Fruit fly (Drosophila melanogaster) whole organism, embryonic: ENCODE results near the gene CG14194.

Experiments
- C15 ChIP-seq: fragments of 200-800 bp; sonication (Bioruptor generic); IDR thresholded peaks from 3 replicates; pipeline ENCODE4 v1.3.6; 2022; ENCODE audit warnings: missing biosample characterization, missing genetic modification characterization
- CG10209 ChIP-seq: fragments of 200-800 bp; sonication (Bioruptor generic); optimal IDR thresholded peaks from 3 replicates; lab custom pipeline; 2017; ENCODE audit warnings: missing biosample characterization, mild to moderate bottlenecking, missing genetic modification characterization, missing genetic modification reagents
- CG10431 ChIP-seq: fragments of 200-800 bp; sonication (Bioruptor generic); optimal IDR thresholded peaks from 3 replicates; lab custom pipeline; 2018; ENCODE audit warnings: missing biosample characterization, mild to moderate bottlenecking, missing genetic modification characterization
- CG10543 ChIP-seq: fragments of 200-800 bp; sonication (Bioruptor generic); optimal IDR thresholded peaks from 3 replicates; lab custom pipeline; 2017; ENCODE audit warnings: missing biosample characterization, mild to moderate bottlenecking, missing genetic modification characterization, moderate library complexity
- CG1233 ChIP-seq: fragments of 200-800 bp; sonication (Bioruptor generic); optimal IDR thresholded peaks from 4 replicates; lab custom pipeline; 2018; ENCODE audit warnings: missing biosample characterization, mild to moderate bottlenecking, missing genetic modification characterization
- CG12769 ChIP-seq: fragments of 200-800 bp; sonication (Bioruptor generic); optimal IDR thresholded peaks from 2 replicates; lab custom pipeline; 2019; ENCODE audit warnings: missing biosample characterization, mild to moderate bottlenecking, missing genetic modification characterization, moderate library complexity
- CG15601 ChIP-seq: fragments of 200-800 bp; sonication (Bioruptor generic); optimal IDR thresholded peaks from 3 replicates; lab custom pipeline; 2019; ENCODE audit warnings: missing biosample characterization, mild to moderate bottlenecking, missing genetic modification characterization, moderate library complexity
- CG1602 ChIP-seq: fragments of 200-800 bp; sonication (Bioruptor generic); optimal IDR thresholded peaks from 3 replicates; lab custom pipeline; 2016; ENCODE audit warnings: missing biosample characterization, missing genetic modification characterization
- CG1832 ChIP-seq: fragments of 200-800 bp; sonication (Bioruptor generic); optimal IDR thresholded peaks from 2 replicates; lab custom pipeline; 2017; ENCODE audit warnings: missing biosample characterization, mild to moderate bottlenecking, missing genetic modification characterization, inconsistent platforms
- CG2712 ChIP-seq: fragments of 200-800 bp; optimal IDR thresholded peaks from 3 replicates; lab custom pipeline; 2019; ENCODE audit warnings: missing biosample characterization, mild to moderate bottlenecking, missing genetic modification characterization, moderate library complexity
- CG3163 ChIP-seq: fragments of 200-800 bp; sonication (Bioruptor generic); optimal IDR thresholded peaks from 3 replicates; lab custom pipeline; 2016; ENCODE audit warnings: missing biosample characterization, missing genetic modification characterization
- CG32532 ChIP-seq: fragments of 200-800 bp; sonication (Bioruptor generic); IDR thresholded peaks from 2 replicates; pipeline ENCODE4 v1.3.6; 2022; ENCODE audit warnings: missing biosample characterization, missing genetic modification characterization
- CG3281 ChIP-seq: fragments of 200-800 bp; sonication (Bioruptor generic); optimal IDR thresholded peaks from 3 replicates; lab custom pipeline; 2017; ENCODE audit warnings: missing biosample characterization, mild to moderate bottlenecking, missing genetic modification characterization
- CG4707 ChIP-seq: fragments of 200-800 bp; sonication (Bioruptor generic); optimal IDR thresholded peaks from 2 replicates; lab custom pipeline; 2018; ENCODE audit warnings: missing biosample characterization, mild to moderate bottlenecking, missing genetic modification characterization, moderate library complexity
- CG4854 ChIP-seq: fragments of 200-800 bp; sonication (Bioruptor generic); optimal IDR thresholded peaks from 2 replicates; lab custom pipeline; 2016; ENCODE audit warnings: missing biosample characterization, missing genetic modification characterization, inconsistent platforms
- CG7357 ChIP-seq: fragments of 200-800 bp; sonication (Bioruptor generic); IDR thresholded peaks from 3 replicates; pipeline ENCODE4 v1.3.6; 2022; ENCODE audit warnings: missing biosample characterization, missing genetic modification characterization
- CG7372 ChIP-seq: fragments of 200-800 bp; sonication (Bioruptor generic); IDR thresholded peaks from 2 replicates; pipeline ENCODE4 v1.3.6; 2022; ENCODE audit warnings: missing biosample characterization, missing genetic modification characterization
- CG9876 ChIP-seq: fragments of 200-800 bp; sonication (Bioruptor generic); optimal IDR thresholded peaks from 2 replicates; lab custom pipeline; 2016; ENCODE audit warnings: missing biosample characterization, missing genetic modification characterization
- CTCF ChIP-seq: fragments of 200-800 bp; sonication (Bioruptor generic); optimal IDR thresholded peaks from 2 replicates; lab custom pipeline; 2017; ENCODE audit warnings: missing biosample characterization, mild to moderate bottlenecking, missing genetic modification characterization, moderate library complexity
- D ChIP-seq, 2 experiments: fragments of 200-800 bp in 1 of 2; fragments of >200 bp in 1 of 2; sonication (Bioruptor generic) in 1 of 2; optimal IDR thresholded peaks; 2 replicates in 1 of 2; 3 replicates in 1 of 2; lab custom pipeline; 2017; ENCODE audit warnings: mild to moderate bottlenecking in 1 of 2, missing biosample characterization in 1 of 2, missing genetic modification characterization in 1 of 2, missing genetic modification reagents in 1 of 2
- Dip2 ChIP-seq: fragments of 200-800 bp; sonication (Bioruptor generic); IDR thresholded peaks from 2 replicates; pipeline ENCODE4 v1.3.6; 2022; ENCODE audit warnings: missing biosample characterization, missing genetic modification characterization
- Eip74EF ChIP-seq, 2 experiments: fragments of 200-800 bp in 1 of 2; fragments of >200 bp in 1 of 2; sonication (Bioruptor generic) in 1 of 2; optimal IDR thresholded peaks; 2 replicates each; lab custom pipeline; 2017 to 2019; ENCODE audit warnings: missing biosample characterization in 2 of 2, missing genetic modification characterization in 2 of 2, mild to moderate bottlenecking in 1 of 2, moderate library complexity in 1 of 2
- Hr78 ChIP-seq, 2 experiments: fragments of 200-800 bp in 1 of 2; fragments of >200 bp in 1 of 2; sonication (Bioruptor generic) in 1 of 2; optimal IDR thresholded peaks; 2 replicates each; lab custom pipeline; 2017 to 2019; ENCODE audit warnings: missing biosample characterization in 2 of 2, missing genetic modification characterization in 2 of 2, mild to moderate bottlenecking in 1 of 2, moderate library complexity in 1 of 2
- Lim3 ChIP-seq: fragments of 200-800 bp; sonication (Bioruptor generic); IDR thresholded peaks from 2 replicates; pipeline ENCODE4 v1.3.6; 2022; ENCODE audit warnings: missing biosample characterization, missing genetic modification characterization
- Meics ChIP-seq: fragments of 200-800 bp; sonication (Bioruptor generic); optimal IDR thresholded peaks from 2 replicates; lab custom pipeline; 2017; ENCODE audit warnings: missing biosample characterization, mild to moderate bottlenecking, missing genetic modification characterization
- NC2α ChIP-seq: fragments of 200-800 bp; sonication (Bioruptor generic); optimal IDR thresholded peaks from 2 replicates; lab custom pipeline; 2016; ENCODE audit warnings: missing biosample characterization, missing genetic modification characterization
- NC2β ChIP-seq: fragments of 200-800 bp; sonication (Bioruptor generic); optimal IDR thresholded peaks from 2 replicates; lab custom pipeline; 2016; ENCODE audit warnings: missing biosample characterization, missing genetic modification characterization
- Rx ChIP-seq: fragments of 200-800 bp; sonication (Bioruptor generic); IDR thresholded peaks from 2 replicates; pipeline ENCODE4 v1.3.6; 2022; ENCODE audit warnings: missing biosample characterization, missing genetic modification characterization
- Scr ChIP-seq: fragments of 200-800 bp; sonication (Bioruptor generic); IDR thresholded peaks from 2 replicates; pipeline ENCODE4 v1.3.6; 2022; ENCODE audit warnings: missing biosample characterization, missing genetic modification characterization; ENCODE audit not compliant: partially characterized antibody
- Sin3A ChIP-seq: fragments of >200 bp; optimal IDR thresholded peaks from 2 replicates; lab custom pipeline; 2018
- Spps ChIP-seq: fragments of 200-800 bp; sonication (Bioruptor generic); optimal IDR thresholded peaks from 2 replicates; lab custom pipeline; 2018; ENCODE audit warnings: missing biosample characterization, mild to moderate bottlenecking, missing genetic modification characterization
- ac ChIP-seq: fragments of 200-800 bp; sonication (Bioruptor generic); optimal IDR thresholded peaks from 3 replicates; lab custom pipeline; 2017; ENCODE audit warnings: missing biosample characterization, mild to moderate bottlenecking, missing genetic modification characterization
- bab2 ChIP-seq: fragments of 200-800 bp; sonication (Bioruptor generic); optimal IDR thresholded peaks from 2 replicates; lab custom pipeline; 2016; ENCODE audit warnings: missing biosample characterization, missing genetic modification characterization
- bcd ChIP-seq: fragments of 200-800 bp; sonication (Bioruptor generic); optimal IDR thresholded peaks from 2 replicates; lab custom pipeline; 2017; ENCODE audit warnings: missing biosample characterization, mild to moderate bottlenecking, missing genetic modification characterization
- bigmax ChIP-seq: fragments of 200-800 bp; sonication (Bioruptor generic); optimal IDR thresholded peaks from 2 replicates; lab custom pipeline; 2018; ENCODE audit warnings: missing biosample characterization, mild to moderate bottlenecking, missing genetic modification characterization
- bsh ChIP-seq, 2 experiments: fragments of 200-800 bp; sonication (Bioruptor generic); optimal IDR thresholded peaks; 2 replicates each; lab custom pipeline; 2017 to 2018; ENCODE audit warnings: mild to moderate bottlenecking in 2 of 2, missing biosample characterization in 2 of 2, missing genetic modification characterization in 2 of 2, moderate library complexity in 1 of 2
- cas ChIP-seq: fragments of 200-800 bp; sonication (Bioruptor generic); IDR thresholded peaks from 2 replicates; pipeline ENCODE4 v1.3.6; 2022; ENCODE audit warnings: missing biosample characterization, missing genetic modification characterization
- dm ChIP-seq: fragments of 200-800 bp; sonication (Bioruptor generic); optimal IDR thresholded peaks from 3 replicates; lab custom pipeline; 2016; ENCODE audit warnings: missing biosample characterization, missing genetic modification characterization
- grau ChIP-seq: fragments of 200-800 bp; optimal IDR thresholded peaks from 3 replicates; lab custom pipeline; 2019; ENCODE audit warnings: missing biosample characterization, mild to moderate bottlenecking, missing genetic modification characterization, moderate library complexity
- grn ChIP-seq: fragments of 200-800 bp; sonication (Bioruptor generic); optimal IDR thresholded peaks from 3 replicates; lab custom pipeline; 2017; ENCODE audit warnings: missing biosample characterization, missing genetic modification characterization
- gsb-n ChIP-seq: fragments of 200-800 bp; sonication (Bioruptor generic); optimal IDR thresholded peaks from 3 replicates; lab custom pipeline; 2018; ENCODE audit warnings: missing biosample characterization, mild to moderate bottlenecking, missing genetic modification characterization
- h ChIP-seq: fragments of >200 bp; optimal IDR thresholded peaks from 2 replicates; lab custom pipeline; 2017
- hbn ChIP-seq: fragments of 200-800 bp; sonication (Bioruptor generic); IDR thresholded peaks from 2 replicates; pipeline ENCODE4 v1.3.6; 2022; ENCODE audit warnings: missing biosample characterization, missing genetic modification characterization; ENCODE audit not compliant: partially characterized antibody
- kay ChIP-seq: fragments of 200-800 bp; sonication (Bioruptor generic); optimal IDR thresholded peaks from 2 replicates; lab custom pipeline; 2016; ENCODE audit warnings: missing biosample characterization, missing genetic modification characterization
- lab ChIP-seq: fragments of 200-800 bp; sonication (Bioruptor generic); optimal IDR thresholded peaks from 3 replicates; lab custom pipeline; 2017; ENCODE audit warnings: missing biosample characterization, missing genetic modification characterization, mild to moderate bottlenecking, moderate library complexity, missing genetic modification reagents
- luna ChIP-seq: fragments of 200-800 bp; sonication (Bioruptor generic); optimal IDR thresholded peaks from 2 replicates; lab custom pipeline; 2016; ENCODE audit warnings: missing biosample characterization, missing genetic modification characterization
- psq ChIP-seq: fragments of 200-800 bp; sonication (Bioruptor generic); optimal IDR thresholded peaks from 2 replicates; lab custom pipeline; 2017; ENCODE audit warnings: missing biosample characterization, missing genetic modification characterization
- salm ChIP-seq: fragments of 200-800 bp; sonication (Bioruptor generic); optimal IDR thresholded peaks from 2 replicates; lab custom pipeline; 2018; ENCODE audit warnings: missing biosample characterization, mild to moderate bottlenecking, missing genetic modification characterization
- ssp ChIP-seq: fragments of 200-800 bp; sonication (Bioruptor generic); IDR thresholded peaks from 2 replicates; pipeline ENCODE4 v1.3.6; 2022; ENCODE audit warnings: missing biosample characterization, missing genetic modification characterization
- trem ChIP-seq: fragments of 200-800 bp; optimal IDR thresholded peaks from 3 replicates; lab custom pipeline; 2019; ENCODE audit warnings: missing biosample characterization, mild to moderate bottlenecking, missing genetic modification characterization, moderate library complexity

Gene CG14194

DNA sequence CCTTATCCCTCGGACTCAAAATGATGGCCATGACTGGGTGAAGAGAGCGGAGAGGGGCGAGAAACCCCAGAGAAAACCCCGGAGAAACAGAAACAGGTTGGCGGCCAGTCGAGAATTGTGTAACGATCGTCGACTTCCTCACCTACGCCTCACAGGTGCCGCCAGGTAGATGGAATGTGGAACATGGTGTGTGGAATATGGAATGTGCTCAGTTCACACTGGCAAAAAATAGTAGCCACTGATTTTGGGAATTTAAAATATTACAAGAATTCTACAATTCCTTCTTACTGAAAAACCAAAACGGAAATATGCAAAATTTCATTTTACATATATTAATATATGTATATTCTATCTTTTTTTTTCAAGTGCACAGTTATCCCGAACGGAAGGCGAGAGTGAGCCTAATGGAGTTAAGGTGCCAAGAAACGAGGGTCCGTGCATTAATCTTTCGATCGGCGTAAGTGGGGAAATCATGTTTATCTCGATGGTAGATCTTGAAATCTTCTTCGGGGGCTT is 37.4 kb upstream of the CG14194 start (continued):
- TF ChIP-seq C15 (GFP tag; lab: Robert Waterston, UW) (peak; percentile 24; the same call in 1 of the 3 replicates), bab2 (peak; percentile 29), CG9876 (GFP tag; lab: Kevin White, UChicago) (no peak), CG3281 (GFP tag; lab: Kevin White, UChicago) (peak; percentile 69), Lim3 (GFP tag; lab: Robert Waterston, UW) (no peak), grn (GFP tag; lab: Kevin White, UChicago) (peak; percentile 88), CG12769 (tag; lab: Kevin White, UChicago) (peak; percentile 20), Rx (GFP tag; lab: Robert Waterston, UW) (peak; percentile 64), cas (peak; percentile 34; the same call in 1 of the 2 replicates), CG1233 (GFP tag; lab: Kevin White, UChicago) (peak; percentile 79), psq (GFP tag; lab: Kevin White, UChicago) (peak; percentile 44), CG4707 (GFP tag; lab: Kevin White, UChicago) (peak; percentile 36), ssp (GFP tag; lab: Robert Waterston, UW) (peak; percentile 66), h (lab: Kevin White, UChicago) (no peak), hbn (GFP tag; lab: Robert Waterston, UW) (no peak), Meics (GFP tag; lab: Kevin White, UChicago) (peak; percentile 76), CG7372 (peak; percentile 43), Scr (no peak), ac (GFP tag; lab: Kevin White, UChicago) (peak; percentile 89), trem (peak; percentile 81), CG2712 (tag; lab: Kevin White, UChicago) (peak; percentile 95), bigmax (no peak), CG3163 (no peak), lab (GFP tag; lab: Kevin White, UChicago) (peak; percentile 82), NC2β (peak; percentile 4), CG4854 (GFP tag; lab: Kevin White, UChicago) (peak; percentile 24), CG10209 (GFP tag; lab: Kevin White, UChicago) (peak; percentile 81), CG1832 (no peak), Spps (tag; lab: Kevin White, UChicago) (peak; percentile 90), kay (GFP tag; lab: Kevin White, UChicago) (peak; percentile 67), CG1602 (GFP tag; lab: Kevin White, UChicago) (peak; percentile 84), bcd (GFP tag; lab: Kevin White, UChicago) (peak; percentile 78), CG10431 (GFP tag; lab: Kevin White, UChicago) (peak; percentile 66), CG15601 (tag; lab: Kevin White, UChicago) (peak; percentile 85), CG32532 (GFP tag; lab: Robert Waterston, UW) (peak; percentile 86), bsh (GFP tag; optimal IDR thresholded peaks at IDR 0.05; lab: Kevin White, UChicago) (peak; percentile 57 to 89), gsb-n (tag; lab: Kevin White, UChicago) (peak; percentile 94), luna (no peak), grau (peak; percentile 82), Eip74EF (GFP tag; optimal IDR thresholded peaks at IDR 0.05; lab: Kevin White, UChicago) (peak in 1 of 2 experiments; percentile 68), Dip2 (GFP tag; lab: Robert Waterston, UW) (no peak), CG7357 (GFP tag; lab: Robert Waterston, UW) (peak; percentile 51; the same call in 1 of the 3 replicates), NC2α (GFP tag; lab: Kevin White, UChicago) (no peak), salm (peak; percentile 55), D (optimal IDR thresholded peaks at IDR 0.05; lab: Kevin White, UChicago) (no peak), D (GFP tag; optimal IDR thresholded peaks at IDR 0.05; lab: Kevin White, UChicago) (peak; percentile 82), Sin3A (lab: Kevin White, UChicago) (no peak), Hr78 (GFP tag; optimal IDR thresholded peaks at IDR 0.05; lab: Kevin White, UChicago) (peak in 1 of 2 experiments; percentile 35), CTCF (GFP tag; lab: Kevin White, UChicago) (no peak), dm (GFP tag; lab: Kevin White, UChicago) (no peak), CG10543 (GFP tag; lab: Kevin White, UChicago) (no peak)
